Fruit fly (Drosophila melanogaster) whole organism, embryonic: ENCODE data around the gene nan.

ENCODE experiments used
- Awh ChIP-seq: fragments of 200-800 bp; sonication (Bioruptor generic); IDR thresholded peaks from 2 replicates; pipeline ENCODE4, ENCODE4 v1.3.6; 2022; ENCODE audit warnings: missing biosample characterization, missing genetic modification characterization
- Bteb2 ChIP-seq: fragments of 200-800 bp; sonication (Bioruptor generic); optimal IDR thresholded peaks from 2 replicates; lab custom pipeline; 2016; ENCODE audit warnings: missing biosample characterization, missing genetic modification characterization
- CG10654 ChIP-seq: fragments of 200-800 bp; sonication (Bioruptor generic); optimal IDR thresholded peaks from 2 replicates; lab custom pipeline; 2016; ENCODE audit warnings: missing biosample characterization, missing genetic modification characterization
- CG10979 ChIP-seq: fragments of 200-800 bp; sonication (Bioruptor generic); optimal IDR thresholded peaks from 2 replicates; lab custom pipeline; 2018; ENCODE audit warnings: missing biosample characterization, mild to moderate bottlenecking, missing genetic modification characterization, moderate library complexity
- CG11504 ChIP-seq: fragments of 200-800 bp; sonication (Bioruptor generic); optimal IDR thresholded peaks from 3 replicates; lab custom pipeline; 2019; ENCODE audit warnings: missing biosample characterization, mild to moderate bottlenecking, missing genetic modification characterization, moderate library complexity
- CG12071 ChIP-seq: fragments of 200-800 bp; sonication (Bioruptor generic); optimal IDR thresholded peaks from 3 replicates; lab custom pipeline; 2018; ENCODE audit warnings: missing biosample characterization, mild to moderate bottlenecking, missing genetic modification characterization
- CG12155 ChIP-seq: fragments of 200-800 bp; sonication (Bioruptor generic); optimal IDR thresholded peaks from 3 replicates; lab custom pipeline; 2016; ENCODE audit warnings: missing biosample characterization, missing genetic modification characterization
- CG12236 ChIP-seq: fragments of 200-800 bp; sonication (Bioruptor generic); optimal IDR thresholded peaks from 2 replicates; lab custom pipeline; 2016; ENCODE audit warnings: missing biosample characterization, missing genetic modification characterization
- CG13624 ChIP-seq: fragments of 200-800 bp; sonication (Bioruptor generic); optimal IDR thresholded peaks from 2 replicates; lab custom pipeline; 2016; ENCODE audit warnings: missing biosample characterization, missing genetic modification characterization
- CG14014 ChIP-seq: fragments of 200-800 bp; sonication (Bioruptor generic); IDR thresholded peaks from 2 replicates; pipeline ENCODE4 v1.3.6; 2022; ENCODE audit warnings: missing biosample characterization, missing genetic modification characterization
- CG2129 ChIP-seq: fragments of 200-800 bp; sonication (Bioruptor generic); IDR thresholded peaks from 2 replicates; pipeline ENCODE4 v1.3.6; 2022; ENCODE audit warnings: missing biosample characterization, missing genetic modification characterization; ENCODE audit not compliant: partially characterized antibody
- CG2678 ChIP-seq: fragments of 200-800 bp; sonication (Bioruptor generic); optimal IDR thresholded peaks from 3 replicates; lab custom pipeline; 2019; ENCODE audit warnings: missing biosample characterization, mild to moderate bottlenecking, missing genetic modification characterization, moderate library complexity
- CG31388 ChIP-seq: fragments of 200-800 bp; sonication (Bioruptor generic); optimal IDR thresholded peaks from 2 replicates; lab custom pipeline; 2016; ENCODE audit warnings: missing biosample characterization, missing genetic modification characterization
- CG32767 ChIP-seq: fragments of 200-800 bp; sonication (Bioruptor generic); IDR thresholded peaks from 2 replicates; pipeline ENCODE4 v1.3.6; 2022; ENCODE audit warnings: missing biosample characterization, missing genetic modification characterization
- CG3847 ChIP-seq: fragments of 200-800 bp; sonication (Bioruptor generic); IDR thresholded peaks from 2 replicates; pipeline ENCODE4 v1.3.6; 2022; ENCODE audit warnings: missing biosample characterization, missing genetic modification characterization
- CG4424 ChIP-seq: fragments of 200-800 bp; sonication (Bioruptor generic); optimal IDR thresholded peaks from 3 replicates; lab custom pipeline; 2016; ENCODE audit warnings: missing biosample characterization, missing genetic modification characterization
- CG4820 ChIP-seq: fragments of 200-800 bp; sonication (Bioruptor generic); optimal IDR thresholded peaks from 3 replicates; lab custom pipeline; 2016; ENCODE audit warnings: missing biosample characterization, missing genetic modification characterization
- CG6175 ChIP-seq: fragments of 200-800 bp; sonication (Bioruptor generic); IDR thresholded peaks from 3 replicates; pipeline ENCODE4 v1.3.6; 2022; ENCODE audit warnings: missing biosample characterization, missing genetic modification characterization
- CG6689 ChIP-seq: fragments of 200-800 bp; sonication (Bioruptor generic); IDR thresholded peaks from 2 replicates; pipeline ENCODE4 v1.3.6; 2022; ENCODE audit warnings: missing biosample characterization, missing genetic modification characterization
- CG6854 ChIP-seq: fragments of 200-800 bp; sonication (Bioruptor generic); optimal IDR thresholded peaks from 3 replicates; lab custom pipeline; 2017; ENCODE audit warnings: missing biosample characterization, mild to moderate bottlenecking, missing genetic modification characterization
- CG7556 ChIP-seq: fragments of 200-800 bp; sonication (Bioruptor generic); optimal IDR thresholded peaks from 2 replicates; lab custom pipeline; 2017; ENCODE audit warnings: missing biosample characterization, mild to moderate bottlenecking, missing genetic modification characterization
- CG8281 ChIP-seq: fragments of 200-800 bp; sonication (Bioruptor generic); optimal IDR thresholded peaks from 2 replicates; lab custom pipeline; 2018; ENCODE audit warnings: missing biosample characterization, mild to moderate bottlenecking, missing genetic modification characterization, moderate library complexity
- CG8359 ChIP-seq: fragments of 200-800 bp; sonication (Bioruptor generic); optimal IDR thresholded peaks from 2 replicates; lab custom pipeline; 2017; ENCODE audit warnings: missing biosample characterization, mild to moderate bottlenecking, missing genetic modification characterization, borderline replicate concordance
- Doc3 ChIP-seq: fragments of 200-800 bp; sonication (Bioruptor generic); IDR thresholded peaks from 3 replicates; pipeline ENCODE4 v1.3.6; 2022; ENCODE audit warnings: missing biosample characterization, missing genetic modification characterization; ENCODE audit not compliant: partially characterized antibody
- Fer2 ChIP-seq: fragments of 200-800 bp; sonication (Bioruptor generic); optimal IDR thresholded peaks from 2 replicates; lab custom pipeline; 2018; ENCODE audit warnings: missing biosample characterization, mild to moderate bottlenecking, missing genetic modification characterization, moderate library complexity
- HLH4C ChIP-seq: fragments of 200-800 bp; sonication (Bioruptor generic); IDR thresholded peaks from 3 replicates; pipeline ENCODE4 v1.3.6; 2022; ENCODE audit warnings: missing biosample characterization, missing genetic modification characterization; ENCODE audit not compliant: partially characterized antibody
- Hr51 ChIP-seq, 2 experiments: fragments of 200-800 bp; sonication (Bioruptor generic); optimal IDR thresholded peaks; 2 replicates in 1 of 2; 3 replicates in 1 of 2; lab custom pipeline; 2016 to 2018; ENCODE audit warnings: missing biosample characterization in 2 of 2, missing genetic modification characterization in 2 of 2, mild to moderate bottlenecking in 1 of 2, moderate library complexity in 1 of 2
- Hsf ChIP-seq: fragments of 200-800 bp; sonication (Bioruptor generic); optimal IDR thresholded peaks from 3 replicates; lab custom pipeline; 2016; ENCODE audit warnings: missing biosample characterization, missing genetic modification characterization
- Lim3 ChIP-seq: fragments of 200-800 bp; sonication (Bioruptor generic); IDR thresholded peaks from 2 replicates; pipeline ENCODE4 v1.3.6; 2022; ENCODE audit warnings: missing biosample characterization, missing genetic modification characterization
- Med ChIP-seq: fragments of 200-800 bp; sonication (Bioruptor generic); peaks from one replicate; lab custom pipeline; 2016; ENCODE audit warnings: missing biosample characterization, missing genetic modification characterization, mild to moderate bottlenecking, inconsistent platforms, moderate library complexity
- Nf-YA ChIP-seq: fragments of 200-800 bp; sonication (Bioruptor generic); IDR thresholded peaks from 2 replicates; pipeline ENCODE4 v1.3.6; 2022; ENCODE audit warnings: missing biosample characterization, missing genetic modification characterization
- Nf-YC ChIP-seq: fragments of 200-800 bp; optimal IDR thresholded peaks from 3 replicates; lab custom pipeline; 2019; ENCODE audit warnings: missing biosample characterization, mild to moderate bottlenecking, missing genetic modification characterization, moderate library complexity
- ac ChIP-seq: fragments of 200-800 bp; sonication (Bioruptor generic); optimal IDR thresholded peaks from 3 replicates; lab custom pipeline; 2017; ENCODE audit warnings: missing biosample characterization, mild to moderate bottlenecking, missing genetic modification characterization
- al ChIP-seq: fragments of 200-800 bp; sonication (Bioruptor generic); IDR thresholded peaks from 2 replicates; pipeline ENCODE4 v1.3.6; 2022; ENCODE audit warnings: missing biosample characterization, missing genetic modification characterization
- cg ChIP-seq: fragments of 200-800 bp; sonication (Bioruptor generic); optimal IDR thresholded peaks from 3 replicates; lab custom pipeline; 2019; ENCODE audit warnings: missing biosample characterization, mild to moderate bottlenecking, missing genetic modification characterization, moderate library complexity
- chn ChIP-seq: fragments of 200-800 bp; sonication (Bioruptor generic); optimal IDR thresholded peaks from 2 replicates; lab custom pipeline; 2016; ENCODE audit warnings: missing biosample characterization, missing genetic modification characterization
- croc ChIP-seq: fragments of 200-800 bp; sonication (Bioruptor generic); conservative IDR thresholded peaks from 3 replicates; pipeline ENCODE4 v1.3.6; 2022; ENCODE audit warnings: missing biosample characterization, missing genetic modification characterization
- danr ChIP-seq: fragments of 200-800 bp; sonication (Bioruptor generic); IDR thresholded peaks from 2 replicates; pipeline ENCODE4 v1.3.6; 2022; ENCODE audit warnings: missing biosample characterization, missing genetic modification characterization
- exex ChIP-seq: fragments of 200-800 bp; sonication (Bioruptor generic); optimal IDR thresholded peaks from 4 replicates; lab custom pipeline; 2018; ENCODE audit warnings: missing biosample characterization, mild to moderate bottlenecking, missing genetic modification characterization, moderate library complexity
- eyg ChIP-seq: fragments of 200-800 bp; sonication (Bioruptor generic); optimal IDR thresholded peaks from 3 replicates; lab custom pipeline; 2016; ENCODE audit warnings: missing biosample characterization, missing genetic modification characterization
- gfzf ChIP-seq: fragments of 200-800 bp; sonication (Bioruptor generic); optimal IDR thresholded peaks from 2 replicates; lab custom pipeline; 2016; ENCODE audit warnings: missing biosample characterization, mild to moderate bottlenecking, missing genetic modification characterization, moderate library complexity
- knrl ChIP-seq: fragments of 200-800 bp; sonication (Bioruptor generic); IDR thresholded peaks from 3 replicates; pipeline ENCODE4 v1.3.6; 2022; ENCODE audit warnings: missing biosample characterization, missing genetic modification characterization; ENCODE audit not compliant: partially characterized antibody
- otp ChIP-seq: fragments of 200-800 bp; sonication (Bioruptor generic); IDR thresholded peaks from 3 replicates; pipeline ENCODE4, ENCODE4 v1.3.6; 2022; ENCODE audit warnings: missing biosample characterization, missing genetic modification characterization
- schlank ChIP-seq: fragments of 200-800 bp; sonication (Bioruptor generic); optimal IDR thresholded peaks from 2 replicates; lab custom pipeline; 2018; ENCODE audit warnings: missing biosample characterization, mild to moderate bottlenecking, missing genetic modification characterization
- sr ChIP-seq: fragments of 200-800 bp; sonication (Bioruptor generic); IDR thresholded peaks from 3 replicates; pipeline ENCODE4 v1.3.6; 2022; ENCODE audit warnings: missing biosample characterization, missing genetic modification characterization
- wdn ChIP-seq: fragments of 200-800 bp; sonication (Bioruptor generic); IDR thresholded peaks from 2 replicates; pipeline ENCODE4 v1.3.6; 2022; ENCODE audit warnings: missing biosample characterization, missing genetic modification characterization
- z ChIP-seq: fragments of 200-800 bp; sonication (Bioruptor generic); IDR thresholded peaks from 3 replicates; pipeline ENCODE4 v1.3.6; 2022; ENCODE audit warnings: missing biosample characterization, missing genetic modification characterization
- zen2 ChIP-seq: fragments of 200-800 bp; sonication (Bioruptor generic); IDR thresholded peaks from 3 replicates; pipeline ENCODE4 v1.3.6; 2022; ENCODE audit warnings: missing biosample characterization, missing genetic modification characterization; ENCODE audit not compliant: partially characterized antibody
- zfh2 ChIP-seq: fragments of 200-800 bp; sonication (Bioruptor generic); optimal IDR thresholded peaks from 2 replicates; lab custom pipeline; 2016; ENCODE audit warnings: missing biosample characterization, missing genetic modification characterization

nan gene

dm6 chr3L:14190625-14191475 lies 1.4 kb upstream of the nan start, which contains the start of gene nuf (continued):
- TF ChIP-seq danr (no peak), Lim3 (GFP tag; lab: Robert Waterston, UW) (no peak), CG12071 (GFP tag; lab: Kevin White, UChicago) (peak; percentile 89), Hsf (GFP tag; lab: Kevin White, UChicago) (no peak), CG11504 (tag; lab: Kevin White, UChicago) (peak; percentile 8), knrl (GFP tag; lab: Robert Waterston, UW) (no peak), CG2678 (tag; lab: Kevin White, UChicago) (peak; percentile 38), al (GFP tag; lab: Robert Waterston, UW) (no peak), CG10979 (tag; lab: Kevin White, UChicago) (peak; percentile 18), CG8281 (no peak), CG31388 (GFP tag; lab: Kevin White, UChicago) (no peak), CG3847 (no peak), CG12236 (GFP tag; lab: Kevin White, UChicago) (no peak), CG2129 (no peak), wdn (GFP tag; lab: Robert Waterston, UW) (no peak; the same call in 1 of the 2 replicates), CG32767 (no peak), CG6175 (GFP tag; lab: Robert Waterston, UW) (peak; percentile 16; the same call in 1 of the 3 replicates), Nf-YA (GFP tag; lab: Robert Waterston, UW) (no peak; the same call in 1 of the 2 replicates), Doc3 (no peak), otp (peak; percentile 56; the same call in 1 of the 3 replicates), eyg (GFP tag; lab: Kevin White, UChicago) (no peak), CG14014 (GFP tag; lab: Robert Waterston, UW) (no peak), zfh2 (GFP tag; lab: Kevin White, UChicago) (no peak), CG13624 (GFP tag; lab: Kevin White, UChicago) (no peak), z (GFP tag; lab: Robert Waterston, UW) (no peak; the same call in 2 of the 3 replicates), CG12155 (GFP tag; lab: Kevin White, UChicago) (no peak), CG10654 (no peak), CG6689 (GFP tag; lab: Robert Waterston, UW) (no peak), schlank (tag; lab: Kevin White, UChicago) (no peak), sr (peak; percentile 70; the same call in 2 of the 3 replicates), CG7556 (GFP tag; lab: Kevin White, UChicago) (no peak), croc (GFP tag; lab: Robert Waterston, UW) (no peak), gfzf (GFP tag; lab: Kevin White, UChicago) (peak; percentile 86), Awh (GFP tag; lab: Robert Waterston, UW) (peak; percentile 80), CG4820 (GFP tag; lab: Kevin White, UChicago) (no peak), Med (GFP tag; lab: Kevin White, UChicago) (peak; percentile 86), Fer2 (tag; lab: Kevin White, UChicago) (peak; percentile 15), HLH4C (GFP tag; lab: Robert Waterston, UW) (0 out of 3 replicates have a peak, but pooled peaks have one; percentile 52), Nf-YC (tag; lab: Kevin White, UChicago) (peak; percentile 23), Bteb2 (GFP tag; lab: Kevin White, UChicago) (no peak), exex (no peak), Hr51 (GFP tag; optimal IDR thresholded peaks at IDR 0.05; lab: Kevin White, UChicago) (peak in 1 of 2 experiments; percentile 11), CG6854 (GFP tag; lab: Kevin White, UChicago) (peak; percentile 56), cg (peak; percentile 74), CG4424 (no peak), zen2 (GFP tag; lab: Robert Waterston, UW) (no peak), chn (GFP tag; lab: Kevin White, UChicago) (no peak), CG8359 (GFP tag; lab: Kevin White, UChicago) (no peak), ac (GFP tag; lab: Kevin White, UChicago) (peak; percentile 20)
